Fruit fly (Drosophila melanogaster): ENCODE results near the gene CG18131.

dm6 chr2L:1522397-1522796 is 22.0 kb upstream of the CG18131 start, which contains the start of gene Or22b:
- no peak for TF ChIP-seq CG9705 (GFP tag; optimal IDR thresholded peaks at IDR 0.05)
- no peak for TF ChIP-seq Rel (GFP tag; optimal IDR thresholded peaks at IDR 0.05)
- no peak for TF ChIP-seq Rel (tag; optimal IDR thresholded peaks at IDR 0.05)
- no peak for TF ChIP-seq brk (GFP tag; optimal IDR thresholded peaks at IDR 0.05)
